Fruit fly (Drosophila melanogaster) whole organism, embryonic: ENCODE results near the gene nSMase.

ENCODE experiments used
- Awh ChIP-seq: fragments of 200-800 bp; sonication (Bioruptor generic); IDR thresholded peaks from 2 replicates; pipeline ENCODE4, ENCODE4 v1.3.6; 2022; ENCODE audit warnings: missing biosample characterization, missing genetic modification characterization
- CG11247 ChIP-seq: fragments of 200-800 bp; sonication (Bioruptor generic); IDR thresholded peaks from 2 replicates; pipeline ENCODE4 v1.3.6; 2022; ENCODE audit warnings: missing biosample characterization, missing genetic modification characterization
- CG12155 ChIP-seq: fragments of 200-800 bp; sonication (Bioruptor generic); optimal IDR thresholded peaks from 3 replicates; lab custom pipeline; 2016; ENCODE audit warnings: missing biosample characterization, missing genetic modification characterization
- CG12299 ChIP-seq: fragments of 200-800 bp; sonication (Bioruptor generic); optimal IDR thresholded peaks from 2 replicates; lab custom pipeline; 2018; ENCODE audit warnings: missing biosample characterization, mild to moderate bottlenecking, missing genetic modification characterization
- CG12391 ChIP-seq: fragments of 200-800 bp; sonication (Bioruptor generic); optimal IDR thresholded peaks from 3 replicates; lab custom pipeline; 2018; ENCODE audit warnings: missing biosample characterization, mild to moderate bottlenecking, missing genetic modification characterization, moderate library complexity
- CG12744 ChIP-seq: fragments of 200-800 bp; sonication (Bioruptor generic); optimal IDR thresholded peaks from 2 replicates; lab custom pipeline; 2016; ENCODE audit warnings: missing biosample characterization, missing genetic modification characterization
- CG14050 ChIP-seq: fragments of 200-800 bp; sonication (Bioruptor generic); IDR thresholded peaks from 3 replicates; pipeline ENCODE4 v1.3.6; 2022; ENCODE audit warnings: missing biosample characterization, missing genetic modification characterization
- CG16813 ChIP-seq: fragments of 200-800 bp; sonication (Bioruptor generic); IDR thresholded peaks from 3 replicates; pipeline ENCODE4 v1.3.6; 2022; ENCODE audit warnings: missing biosample characterization, missing genetic modification characterization; ENCODE audit not compliant: partially characterized antibody
- CG17912 ChIP-seq: fragments of 200-800 bp; sonication (Bioruptor generic); optimal IDR thresholded peaks from 2 replicates; lab custom pipeline; 2018; ENCODE audit warnings: missing biosample characterization, mild to moderate bottlenecking, missing genetic modification characterization
- CG18011 ChIP-seq: fragments of 200-800 bp; sonication (Bioruptor generic); optimal IDR thresholded peaks from 2 replicates; lab custom pipeline; 2017; ENCODE audit warnings: missing biosample characterization, missing genetic modification characterization, mild to moderate bottlenecking, moderate library complexity, missing genotype
- CG2199 ChIP-seq: fragments of 200-800 bp; sonication (Bioruptor generic); IDR thresholded peaks from 3 replicates; pipeline ENCODE4 v1.3.6; 2022; ENCODE audit warnings: missing biosample characterization, missing genetic modification characterization
- CG4617 ChIP-seq: fragments of 200-800 bp; sonication (Bioruptor generic); optimal IDR thresholded peaks from 3 replicates; lab custom pipeline; 2016; ENCODE audit warnings: missing biosample characterization, missing genetic modification characterization, borderline replicate concordance
- CG5180 ChIP-seq: fragments of 200-800 bp; sonication (Bioruptor generic); optimal IDR thresholded peaks from 3 replicates; lab custom pipeline; 2017; ENCODE audit warnings: missing biosample characterization, missing genetic modification characterization, mild to moderate bottlenecking, moderate library complexity, missing genetic modification reagents
- CG6683 ChIP-seq: fragments of 200-800 bp; sonication (Bioruptor generic); optimal IDR thresholded peaks from 2 replicates; lab custom pipeline; 2017; ENCODE audit warnings: missing biosample characterization, mild to moderate bottlenecking, missing genetic modification characterization, missing genetic modification reagents
- CG8478 ChIP-seq: fragments of >200 bp; optimal IDR thresholded peaks from 2 replicates; lab custom pipeline; 2018
- CG9437 ChIP-seq: fragments of 200-800 bp; sonication (Bioruptor generic); optimal IDR thresholded peaks from 2 replicates; lab custom pipeline; 2018; ENCODE audit warnings: missing biosample characterization, mild to moderate bottlenecking, missing genetic modification characterization
- CoRest ChIP-seq: fragments of 200-800 bp; sonication (Bioruptor generic); optimal IDR thresholded peaks from 3 replicates; lab custom pipeline; 2018; ENCODE audit warnings: missing biosample characterization, mild to moderate bottlenecking, missing genetic modification characterization, moderate library complexity
- CrebB ChIP-seq: fragments of 200-800 bp; sonication (Bioruptor generic); optimal IDR thresholded peaks from 3 replicates; lab custom pipeline; 2018; ENCODE audit warnings: missing biosample characterization, mild to moderate bottlenecking, missing genetic modification characterization
- Deaf1 ChIP-seq: fragments of 200-800 bp; optimal IDR thresholded peaks from 3 replicates; lab custom pipeline; 2019; ENCODE audit warnings: missing biosample characterization, mild to moderate bottlenecking, missing genetic modification characterization, moderate library complexity
- Doc2 ChIP-seq: fragments of 200-800 bp; sonication (Bioruptor generic); IDR thresholded peaks from 2 replicates; pipeline ENCODE4 v1.3.6; 2022; ENCODE audit warnings: missing biosample characterization, missing genetic modification characterization
- Dp ChIP-seq: fragments of 200-800 bp; sonication (Bioruptor generic); optimal IDR thresholded peaks from 2 replicates; lab custom pipeline; 2018; ENCODE audit warnings: missing biosample characterization, mild to moderate bottlenecking, missing genetic modification characterization, moderate library complexity
- HLH4C ChIP-seq: fragments of 200-800 bp; sonication (Bioruptor generic); IDR thresholded peaks from 3 replicates; pipeline ENCODE4 v1.3.6; 2022; ENCODE audit warnings: missing biosample characterization, missing genetic modification characterization; ENCODE audit not compliant: partially characterized antibody
- Hsf ChIP-seq: fragments of 200-800 bp; sonication (Bioruptor generic); optimal IDR thresholded peaks from 3 replicates; lab custom pipeline; 2016; ENCODE audit warnings: missing biosample characterization, missing genetic modification characterization
- Lhr ChIP-seq: fragments of 200-800 bp; sonication (Bioruptor generic); optimal IDR thresholded peaks from 3 replicates; lab custom pipeline; 2017; ENCODE audit warnings: mild to moderate bottlenecking, missing biosample characterization, missing genetic modification reagents, missing genetic modification characterization
- Max ChIP-seq: fragments of 200-800 bp; sonication (Bioruptor generic); optimal IDR thresholded peaks from 2 replicates; lab custom pipeline; 2016; ENCODE audit warnings: missing biosample characterization, mild to moderate bottlenecking, missing genetic modification characterization
- Med ChIP-seq: fragments of 200-800 bp; sonication (Bioruptor generic); peaks from one replicate; lab custom pipeline; 2016; ENCODE audit warnings: missing biosample characterization, missing genetic modification characterization, mild to moderate bottlenecking, inconsistent platforms, moderate library complexity
- Meics ChIP-seq: fragments of 200-800 bp; sonication (Bioruptor generic); optimal IDR thresholded peaks from 2 replicates; lab custom pipeline; 2017; ENCODE audit warnings: missing biosample characterization, mild to moderate bottlenecking, missing genetic modification characterization
- Myb ChIP-seq: fragments of 200-800 bp; sonication (Bioruptor generic); optimal IDR thresholded peaks from 2 replicates; lab custom pipeline; 2016; ENCODE audit warnings: missing biosample characterization, missing genetic modification characterization
- NFAT ChIP-seq: fragments of 200-800 bp; sonication (Bioruptor generic); IDR thresholded peaks from 2 replicates; pipeline ENCODE4 v1.3.6; 2022; ENCODE audit warnings: missing biosample characterization, missing genetic modification characterization
- Side ChIP-seq: fragments of 200-800 bp; sonication (Bioruptor generic); optimal IDR thresholded peaks from 2 replicates; lab custom pipeline; 2016; ENCODE audit warnings: missing biosample characterization, missing genetic modification characterization
- al ChIP-seq: fragments of 200-800 bp; sonication (Bioruptor generic); IDR thresholded peaks from 2 replicates; pipeline ENCODE4 v1.3.6; 2022; ENCODE audit warnings: missing biosample characterization, missing genetic modification characterization
- aop ChIP-seq: fragments of 200-800 bp; sonication (Bioruptor generic); IDR thresholded peaks from 2 replicates; pipeline ENCODE4 v1.3.6; 2022; ENCODE audit warnings: missing biosample characterization, missing genetic modification characterization
- ap ChIP-seq: fragments of 200-800 bp; sonication (Bioruptor generic); IDR thresholded peaks from 2 replicates; pipeline ENCODE4 v1.3.6; 2022; ENCODE audit warnings: missing biosample characterization, missing genetic modification characterization
- ara ChIP-seq: fragments of 200-800 bp; sonication (Bioruptor generic); IDR thresholded peaks from 2 replicates; pipeline ENCODE4 v1.3.6; 2022; ENCODE audit warnings: missing biosample characterization, missing genetic modification characterization
- bigmax ChIP-seq: fragments of 200-800 bp; sonication (Bioruptor generic); optimal IDR thresholded peaks from 2 replicates; lab custom pipeline; 2018; ENCODE audit warnings: missing biosample characterization, mild to moderate bottlenecking, missing genetic modification characterization
- fd3F ChIP-seq: fragments of 200-800 bp; sonication (Bioruptor generic); optimal IDR thresholded peaks from 2 replicates; lab custom pipeline; 2018; ENCODE audit warnings: missing biosample characterization, mild to moderate bottlenecking, missing genetic modification characterization, moderate library complexity
- fd64A ChIP-seq: fragments of 200-800 bp; sonication (Bioruptor generic); optimal IDR thresholded peaks from 3 replicates; lab custom pipeline; 2018; ENCODE audit warnings: missing biosample characterization, mild to moderate bottlenecking, missing genetic modification characterization
- fd96Cb ChIP-seq: fragments of 200-800 bp; sonication (Bioruptor generic); optimal IDR thresholded peaks from 2 replicates; lab custom pipeline; 2018; ENCODE audit warnings: missing biosample characterization, mild to moderate bottlenecking, missing genetic modification characterization, moderate library complexity
- gsb ChIP-seq: fragments of 200-800 bp; sonication (Bioruptor generic); IDR thresholded peaks from 2 replicates; pipeline ENCODE4 v1.3.6; 2022; ENCODE audit warnings: missing biosample characterization, missing genetic modification characterization
- hb ChIP-seq: fragments of 200-800 bp; sonication (Bioruptor generic); IDR thresholded peaks from 3 replicates; pipeline ENCODE4 v1.3.6; 2022; ENCODE audit warnings: missing biosample characterization, missing genetic modification characterization; ENCODE audit not compliant: partially characterized antibody
- kay ChIP-seq: fragments of 200-800 bp; sonication (Bioruptor generic); optimal IDR thresholded peaks from 2 replicates; lab custom pipeline; 2016; ENCODE audit warnings: missing biosample characterization, missing genetic modification characterization
- maf-S ChIP-seq: fragments of 200-800 bp; sonication (Bioruptor generic); optimal IDR thresholded peaks from 2 replicates; lab custom pipeline; 2016; ENCODE audit warnings: missing biosample characterization, missing genetic modification characterization
- mam ChIP-seq: fragments of 200-800 bp; sonication (Bioruptor generic); optimal IDR thresholded peaks from 3 replicates; lab custom pipeline; 2016; ENCODE audit warnings: missing biosample characterization, missing genetic modification characterization
- mirr ChIP-seq: fragments of 200-800 bp; sonication (Bioruptor generic); optimal IDR thresholded peaks from 3 replicates; lab custom pipeline; 2018; ENCODE audit warnings: missing biosample characterization, mild to moderate bottlenecking, missing genetic modification characterization
- nerfin-1 ChIP-seq: fragments of 200-800 bp; sonication (Bioruptor generic); optimal IDR thresholded peaks from 3 replicates; lab custom pipeline; 2019; ENCODE audit warnings: missing biosample characterization, mild to moderate bottlenecking, missing genetic modification characterization, moderate library complexity
- org-1 ChIP-seq: fragments of 200-800 bp; sonication (Bioruptor generic); optimal IDR thresholded peaks from 2 replicates; lab custom pipeline; 2017; ENCODE audit warnings: missing biosample characterization, missing genetic modification characterization
- rib ChIP-seq: fragments of 200-800 bp; sonication (Bioruptor generic); IDR thresholded peaks from 2 replicates; pipeline ENCODE4 v1.3.6; 2022; ENCODE audit warnings: missing biosample characterization, missing genetic modification characterization
- sima ChIP-seq: fragments of 200-800 bp; sonication (Bioruptor generic); optimal IDR thresholded peaks from 2 replicates; lab custom pipeline; 2016; ENCODE audit warnings: missing biosample characterization, missing genetic modification characterization
- tin ChIP-seq: fragments of 200-800 bp; sonication (Bioruptor generic); optimal IDR thresholded peaks from 3 replicates; lab custom pipeline; 2016; ENCODE audit warnings: missing biosample characterization, missing genetic modification characterization
- tup ChIP-seq: fragments of 200-800 bp; sonication (Bioruptor generic); optimal IDR thresholded peaks from 2 replicates; lab custom pipeline; 2016; ENCODE audit warnings: missing biosample characterization, mild to moderate bottlenecking, missing genetic modification characterization, moderate library complexity
- unc-4 ChIP-seq: fragments of 200-800 bp; sonication (Bioruptor generic); IDR thresholded peaks from 2 replicates; pipeline ENCODE4 v1.3.6; 2022; ENCODE audit warnings: missing biosample characterization, missing genetic modification characterization; ENCODE audit not compliant: partially characterized antibody

Gene nSMase

dm6 chr3L:3192912-3193311 is 26.0 kb upstream of the nSMase start, which contains the start of gene Hsp83 (continued):
- TF ChIP-seq HLH4C (GFP tag; lab: Robert Waterston, UW) (no peak), CrebB (peak; percentile 99), Meics (GFP tag; lab: Kevin White, UChicago) (peak; percentile 99), CG6683 (GFP tag; lab: Kevin White, UChicago) (peak; percentile 97), sima (GFP tag; lab: Kevin White, UChicago) (peak; percentile 92), ap (GFP tag; lab: Robert Waterston, UW) (peak; percentile 88), Max (GFP tag; lab: Kevin White, UChicago) (peak; percentile 87), fd96Cb (tag; lab: Kevin White, UChicago) (peak; percentile 63), CG8478 (no peak), CoRest (tag; lab: Kevin White, UChicago) (peak; percentile 61), Doc2 (0 out of 2 replicates have a peak, but pooled peaks have one; percentile 33), org-1 (GFP tag; lab: Kevin White, UChicago) (peak; percentile 95), Med (GFP tag; lab: Kevin White, UChicago) (peak; percentile 100), tin (GFP tag; lab: Kevin White, UChicago) (peak; percentile 88), Hsf (peak; percentile 99), Myb (GFP tag; lab: Kevin White, UChicago) (no peak), ara (peak; percentile 89), Dp (GFP tag; lab: Kevin White, UChicago) (peak; percentile 94), kay (peak; percentile 63), CG9437 (GFP tag; lab: Kevin White, UChicago) (peak; percentile 91), CG17912 (GFP tag; lab: Kevin White, UChicago) (peak; percentile 99), hb (no peak), CG18011 (GFP tag; lab: Kevin White, UChicago) (peak; percentile 90), mam (GFP tag; lab: Kevin White, UChicago) (peak; percentile 79), CG2199 (GFP tag; lab: Robert Waterston, UW) (peak; percentile 75; the same call in 1 of the 3 replicates), CG16813 (GFP tag; lab: Robert Waterston, UW) (no peak), fd3F (peak; percentile 86), CG14050 (peak; percentile 92), nerfin-1 (tag; lab: Kevin White, UChicago) (peak; percentile 94), fd64A (peak; percentile 99), CG12744 (GFP tag; lab: Kevin White, UChicago) (peak; percentile 94), bigmax (peak; percentile 91), gsb (GFP tag; lab: Robert Waterston, UW) (peak; percentile 83), Deaf1 (peak; percentile 80), Side (GFP tag; lab: Kevin White, UChicago) (peak; percentile 98), CG5180 (GFP tag; lab: Kevin White, UChicago) (peak; percentile 92), CG12155 (GFP tag; lab: Kevin White, UChicago) (peak; percentile 74), CG12299 (tag; lab: Kevin White, UChicago) (peak; percentile 98), CG4617 (peak; percentile 58), Awh (peak; percentile 92), maf-S (GFP tag; lab: Kevin White, UChicago) (peak; percentile 89), CG11247 (GFP tag; lab: Robert Waterston, UW) (peak; percentile 95), rib (GFP tag; lab: Robert Waterston, UW) (peak; percentile 83), mirr (GFP tag; lab: Kevin White, UChicago) (peak; percentile 100), Lhr (GFP tag; lab: Kevin White, UChicago) (peak; percentile 91), tup (GFP tag; lab: Kevin White, UChicago) (peak; percentile 84), NFAT (GFP tag; lab: Robert Waterston, UW) (peak; percentile 96), CG12391 (tag; lab: Kevin White, UChicago) (peak; percentile 95), aop (GFP tag; lab: Robert Waterston, UW) (0 out of 2 replicates have a peak, but pooled peaks have one; percentile 41), al (GFP tag; lab: Robert Waterston, UW) (peak; percentile 70), unc-4 (GFP tag; lab: Robert Waterston, UW) (peak; percentile 0; the same call in 1 of the 2 replicates)
